Fruit fly (Drosophila melanogaster): ENCODE data around the gene Npc2b.

Gene Npc2b

dm6 chr3R:14122347-14122812 lies 33.1 kb downstream of the Npc2b start, which contains the start of the genes Abi and twf:
Gene Abi, minus strand, starts transcription at chr3R:14122420.
Gene twf, plus strand, starts transcription at chr3R:14122654.
- TF ChIP-seq Hr3 (GFP tag; optimal IDR thresholded peaks at IDR 0.05) = peak; percentile 72
- TF ChIP-seq B-H2 (GFP tag; optimal IDR thresholded peaks at IDR 0.05) = peak; percentile 72
- peak; percentile 39 for TF ChIP-seq CG13624 (GFP tag; optimal IDR thresholded peaks at IDR 0.05)
- no peak for TF ChIP-seq abd-A (tag; optimal IDR thresholded peaks at IDR 0.05)
- TF ChIP-seq CG17359 (tag; optimal IDR thresholded peaks at IDR 0.05) = peak; percentile 61
- no peak for TF ChIP-seq Hr78 (GFP tag; optimal IDR thresholded peaks at IDR 0.05)
- TF ChIP-seq stwl (tag; optimal IDR thresholded peaks at IDR 0.05) = peak; percentile 79
- peak; percentile 80 for TF ChIP-seq CG12155 (GFP tag; optimal IDR thresholded peaks at IDR 0.05)
- peak; percentile 51 for TF ChIP-seq jumu (GFP tag; optimal IDR thresholded peaks at IDR 0.05)
- TF ChIP-seq CG3407 (GFP tag; optimal IDR thresholded peaks at IDR 0.05) = peak; percentile 43
- peak; percentile 80 for TF ChIP-seq slbo (GFP tag; IDR thresholded peaks at IDR 0.05)
- no peak for TF ChIP-seq eyg (GFP tag; optimal IDR thresholded peaks at IDR 0.05)
- no peak; the same call in 2 of the 3 replicates for TF ChIP-seq croc (GFP tag; conservative IDR thresholded peaks at IDR 0.05)
- TF ChIP-seq Fer1 (GFP tag; optimal IDR thresholded peaks at IDR 0.05) = peak; percentile 58
- TF ChIP-seq Sin3A (optimal IDR thresholded peaks at IDR 0.05) = peak; percentile 64
- TF ChIP-seq scrt (GFP tag; optimal IDR thresholded peaks at IDR 0.05) = peak; percentile 31
- no peak for TF ChIP-seq hbn (GFP tag; IDR thresholded peaks at IDR 0.05; ENCODE audit: partially characterized antibody)
- TF ChIP-seq CG4854 (GFP tag; optimal IDR thresholded peaks at IDR 0.05) = peak; percentile 35
- TF ChIP-seq sc (optimal IDR thresholded peaks at IDR 0.05) = no peak
- TF ChIP-seq sc (GFP tag; optimal IDR thresholded peaks at IDR 0.05) = peak; percentile 28
- peak; percentile 78 for TF ChIP-seq Hsf (GFP tag; optimal IDR thresholded peaks at IDR 0.05)
- no peak for TF ChIP-seq seq (GFP tag; IDR thresholded peaks at IDR 0.05)
- TF ChIP-seq CG13775 (GFP tag; optimal IDR thresholded peaks at IDR 0.05) = peak; percentile 74
- TF ChIP-seq corto (GFP tag; optimal IDR thresholded peaks at IDR 0.05) = no peak
- no peak for TF ChIP-seq Doc2 (GFP tag; IDR thresholded peaks at IDR 0.05)
- TF ChIP-seq tx (GFP tag; optimal IDR thresholded peaks at IDR 0.05) = peak; percentile 60
- no peak for TF ChIP-seq CG2678 (tag; optimal IDR thresholded peaks at IDR 0.05)
- peak; percentile 61 for TF ChIP-seq CG3995 (GFP tag; optimal IDR thresholded peaks at IDR 0.05)
- peak; percentile 33 for TF ChIP-seq CG8944 (GFP tag; optimal IDR thresholded peaks at IDR 0.05)
- TF ChIP-seq zfh1 (GFP tag; IDR thresholded peaks at IDR 0.05) = peak; percentile 71; the same call in 2 of the 3 replicates
- TF ChIP-seq CG6765 (GFP tag; optimal IDR thresholded peaks at IDR 0.05) = no peak
- TF ChIP-seq E2f1 (GFP tag; IDR thresholded peaks at IDR 0.05) = peak; percentile 45; the same call in 1 of the 2 replicates
- TF ChIP-seq exex (tag; optimal IDR thresholded peaks at IDR 0.05) = peak; percentile 6
- peak; percentile 56 for TF ChIP-seq CG34376 (GFP tag; optimal IDR thresholded peaks at IDR 0.05)
- TF ChIP-seq CG3065 (GFP tag; optimal IDR thresholded peaks at IDR 0.05) = peak; percentile 39
- TF ChIP-seq CG17385 (GFP tag; optimal IDR thresholded peaks at IDR 0.05) = peak; percentile 62
- TF ChIP-seq CG31365 (tag; optimal IDR thresholded peaks at IDR 0.05) = no peak
- no peak for TF ChIP-seq sima (GFP tag; optimal IDR thresholded peaks at IDR 0.05)
- peak; percentile 48 for TF ChIP-seq CG17186 (GFP tag; optimal IDR thresholded peaks at IDR 0.05)
- TF ChIP-seq CG3838 (GFP tag; optimal IDR thresholded peaks at IDR 0.05) = peak; percentile 11
- TF ChIP-seq GATAe (GFP tag; conservative IDR thresholded peaks at IDR 0.05) = no peak
- peak; percentile 40 to 61 for TF ChIP-seq Hr51 (GFP tag; optimal IDR thresholded peaks at IDR 0.05)
- peak; percentile 63 for TF ChIP-seq Ets97D (GFP tag; optimal IDR thresholded peaks at IDR 0.05)
- peak; percentile 61 for TF ChIP-seq CG11247 (GFP tag; IDR thresholded peaks at IDR 0.05)
- TF ChIP-seq CG7556 (GFP tag; optimal IDR thresholded peaks at IDR 0.05) = peak; percentile 50
- peak; percentile 43 for TF ChIP-seq Atf3 (GFP tag; optimal IDR thresholded peaks at IDR 0.05)
- TF ChIP-seq CG3163 (GFP tag; optimal IDR thresholded peaks at IDR 0.05) = no peak
- peak; percentile 35 for TF ChIP-seq CG30431 (GFP tag; optimal IDR thresholded peaks at IDR 0.05)
- TF ChIP-seq Dip2 (GFP tag; IDR thresholded peaks at IDR 0.05) = no peak
- peak; percentile 67 for TF ChIP-seq CG18599 (GFP tag; optimal IDR thresholded peaks at IDR 0.05)
- peak; percentile 81 for TF ChIP-seq lilli (GFP tag; optimal IDR thresholded peaks at IDR 0.05)

Data from whole organism, embryonic.